Fruit fly (Drosophila melanogaster) Kc167 (cell line): ENCODE measurements around the gene Gycbeta100B.

ENCODE experiments used
- Sin3A ChIP-seq: fragments of >200 bp; optimal IDR thresholded peaks from 2 replicates; lab custom pipeline; 2018; ENCODE audit warnings: missing external identifiers
- psq ChIP-seq: fragments of >200 bp; optimal IDR thresholded peaks from 2 replicates; lab custom pipeline; 2017; ENCODE audit warnings: missing external identifiers

- TF ChIP-seq psq = no peak
- no peak for TF ChIP-seq Sin3A (lab: Kevin White, UChicago)
Measured at dm6 chr3R:31194627-31195026, 60.4 kb downstream of the Gycbeta100B start.
